Worm (Caenorhabditis elegans) whole organism, young adult: ENCODE results near the gene str-209.

Experiments used
- C06A6.2 ChIP-seq: fragments of 200-800 bp; sonication (Bioruptor generic); conservative IDR thresholded peaks from 2 replicates; pipeline ENCODE4 v1.3.6; 2022; ENCODE audit warnings: missing genetic modification characterization, missing compliant biosample characterization
- C17E4.6 ChIP-seq: fragments of 200-800 bp; sonication (Bioruptor generic); IDR thresholded peaks from 2 replicates; pipeline ENCODE4 v1.3.6; 2022; ENCODE audit warnings: missing genetic modification reagents, missing genetic modification characterization, missing compliant biosample characterization
- F22D6.2 ChIP-seq: sonication (generic microtip); optimal IDR thresholded peaks from 2 replicates; lab custom pipeline; 2016; ENCODE audit warnings: mild to moderate bottlenecking, missing genetic modification characterization, missing compliant biosample characterization
- F33H1.4 ChIP-seq: fragments of 200-800 bp; sonication (Bioruptor generic); IDR thresholded peaks from 2 replicates; pipeline ENCODE4 v1.3.6; 2022; ENCODE audit warnings: missing genetic modification reagents, missing genetic modification characterization, missing compliant biosample characterization
- F57C9.4 ChIP-seq: sonication (generic microtip); optimal IDR thresholded peaks from 2 replicates; lab custom pipeline; 2017; ENCODE audit warnings: mild to moderate bottlenecking, missing genetic modification characterization, missing compliant biosample characterization
- T26A5.8 ChIP-seq: sonication (generic microtip); optimal IDR thresholded peaks from 2 replicates; lab custom pipeline; 2016; ENCODE audit warnings: missing genetic modification characterization, missing compliant biosample characterization
- Y53F4B.3 ChIP-seq: fragments of 200-800 bp; sonication (Bioruptor generic); IDR thresholded peaks from 2 replicates; pipeline ENCODE4 v1.3.6; 2022; ENCODE audit warnings: missing genetic modification reagents, missing genetic modification characterization, missing compliant biosample characterization
- Y79H2A.3 ChIP-seq: fragments of 200-800 bp; sonication (Bioruptor generic); conservative IDR thresholded peaks from 2 replicates; pipeline ENCODE4 v1.3.6; 2022; ENCODE audit warnings: missing genetic modification reagents, missing genetic modification characterization, missing compliant biosample characterization
- Y95B8A.8 ChIP-seq: fragments of 200-800 bp; sonication (Bioruptor generic); IDR thresholded peaks from 2 replicates; pipeline ENCODE4 v1.3.6; 2022; ENCODE audit warnings: missing genetic modification reagents, missing genetic modification characterization, missing compliant biosample characterization
- attf-6 ChIP-seq: fragments of 200-800 bp; sonication (Bioruptor generic); IDR thresholded peaks from 2 replicates; pipeline ENCODE4 v1.3.6; 2022; ENCODE audit warnings: missing genetic modification reagents, missing genetic modification characterization, missing compliant biosample characterization
- bed-1 ChIP-seq: fragments of 200-800 bp; sonication (Bioruptor generic); IDR thresholded peaks from 2 replicates; pipeline ENCODE4 v1.3.6; 2022; ENCODE audit warnings: missing genetic modification reagents, missing genetic modification characterization, missing compliant biosample characterization
- bed-2 ChIP-seq: fragments of 200-800 bp; sonication (Bioruptor generic); IDR thresholded peaks from 2 replicates; pipeline ENCODE4 v1.3.6; 2022; ENCODE audit warnings: missing genetic modification reagents, missing genetic modification characterization, missing compliant biosample characterization
- ceh-40 ChIP-seq: fragments of 200-800 bp; sonication (Bioruptor generic); IDR thresholded peaks from 2 replicates; pipeline ENCODE4 v1.3.6; 2022; ENCODE audit warnings: missing genetic modification characterization, missing compliant biosample characterization
- ceh-91 ChIP-seq: fragments of 200-800 bp; sonication (Bioruptor generic); IDR thresholded peaks from 2 replicates; pipeline ENCODE4 v1.3.6; 2022; ENCODE audit warnings: missing genetic modification reagents, missing genetic modification characterization, missing compliant biosample characterization
- ekl-4 ChIP-seq: fragments of 200-800 bp; sonication (Bioruptor generic); IDR thresholded peaks from 2 replicates; pipeline ENCODE4 v1.3.6; 2022; ENCODE audit warnings: missing genetic modification reagents, missing genetic modification characterization, missing compliant biosample characterization
- hlh-12 ChIP-seq: sonication (generic microtip); optimal IDR thresholded peaks from 2 replicates; lab custom pipeline; 2016; ENCODE audit warnings: missing genetic modification characterization, missing compliant biosample characterization
- lag-1 ChIP-seq: fragments of 200-800 bp; sonication (Bioruptor generic); IDR thresholded peaks from 2 replicates; pipeline ENCODE4 v1.3.6; 2022; ENCODE audit warnings: missing genetic modification reagents, missing genetic modification characterization, missing compliant biosample characterization
- lin-54 ChIP-seq: fragments of 200-800 bp; sonication (Bioruptor generic); optimal IDR thresholded peaks from 2 replicates; lab custom pipeline; 2018; ENCODE audit warnings: mild to moderate bottlenecking, missing genetic modification characterization, missing compliant biosample characterization
- lsy-27 ChIP-seq: sonication (generic microtip); optimal IDR thresholded peaks from 2 replicates; lab custom pipeline; 2017; ENCODE audit warnings: missing genetic modification characterization, mild to moderate bottlenecking, missing compliant biosample characterization, antibody characterized with exemption, missing genotype, borderline replicate concordance; ENCODE audit not compliant: insufficient read depth
- madf-10 ChIP-seq: sonication (generic microtip); optimal IDR thresholded peaks from 2 replicates; lab custom pipeline; 2016; ENCODE audit warnings: mild to moderate bottlenecking, missing genetic modification characterization, missing compliant biosample characterization
- madf-3 ChIP-seq: fragments of 200-800 bp; sonication (Bioruptor generic); IDR thresholded peaks from 2 replicates; pipeline ENCODE4 v1.3.6; 2022; ENCODE audit warnings: missing genetic modification reagents, missing genetic modification characterization, missing compliant biosample characterization
- madf-6 ChIP-seq: fragments of 200-800 bp; sonication (Bioruptor generic); IDR thresholded peaks from 2 replicates; pipeline ENCODE4 v1.3.6; 2022; ENCODE audit warnings: missing genetic modification reagents, missing genetic modification characterization, missing compliant biosample characterization
- mel-28 ChIP-seq: sonication (generic microtip); optimal IDR thresholded peaks from 2 replicates; lab custom pipeline; 2016; ENCODE audit warnings: borderline replicate concordance, mild to moderate bottlenecking, missing genetic modification characterization, missing compliant biosample characterization
- nfya-2 ChIP-seq: fragments of 200-800 bp; sonication (Bioruptor generic); IDR thresholded peaks from 2 replicates; pipeline ENCODE4 v1.3.6; 2022; ENCODE audit warnings: missing genetic modification reagents, missing genetic modification characterization, missing compliant biosample characterization
- nfyb-1 ChIP-seq: fragments of 200-800 bp; sonication (Bioruptor generic); IDR thresholded peaks from 2 replicates; pipeline ENCODE4 v1.3.6; 2022; ENCODE audit warnings: missing genetic modification reagents, missing genetic modification characterization, missing compliant biosample characterization
- nhr-90 ChIP-seq: sonication (generic microtip); optimal IDR thresholded peaks from 2 replicates; lab custom pipeline; 2016; ENCODE audit warnings: missing genotype, mild to moderate bottlenecking, missing genetic modification characterization, missing compliant biosample characterization
- rcor-1 ChIP-seq: fragments of 200-800 bp; sonication (Bioruptor generic); IDR thresholded peaks from 2 replicates; pipeline ENCODE4 v1.3.6; 2022; ENCODE audit warnings: missing genetic modification reagents, missing genetic modification characterization, missing compliant biosample characterization
- repo-1 ChIP-seq: sonication (generic microtip); optimal IDR thresholded peaks from 2 replicates; lab custom pipeline; 2017; ENCODE audit warnings: mild to moderate bottlenecking, missing genetic modification characterization, missing compliant biosample characterization
- rpc-1 ChIP-seq, 2 experiments: fragments of 150-350 bp in 1 of 2; sonication (generic microtip) in 1 of 2; optimal IDR thresholded peaks; 2 replicates each; lab custom pipeline; 2014 to 2018; ENCODE audit warnings: missing biosample characterization in 1 of 2, missing genetic modification characterization in 1 of 2, missing genetic modification reagents in 1 of 2, missing genotype in 1 of 2
- sdz-38 ChIP-seq: sonication (generic microtip); optimal IDR thresholded peaks from 2 replicates; lab custom pipeline; 2016; ENCODE audit warnings: missing genotype, missing genetic modification characterization, missing compliant biosample characterization
- snpc-1.1 ChIP-seq: sonication (generic microtip); optimal IDR thresholded peaks from 2 replicates; lab custom pipeline; 2017; ENCODE audit warnings: missing genetic modification characterization, mild to moderate bottlenecking, missing compliant biosample characterization, antibody characterized with exemption, moderate library complexity, missing genotype, missing genetic modification reagents; ENCODE audit not compliant: insufficient read depth
- snpc-3.4 ChIP-seq: sonication (generic microtip); optimal IDR thresholded peaks from 2 replicates; lab custom pipeline; 2017; ENCODE audit warnings: missing genetic modification characterization, mild to moderate bottlenecking, missing compliant biosample characterization, antibody characterized with exemption, moderate library complexity, missing genotype, missing genetic modification reagents
- snpc-4 ChIP-seq, 5 experiments: fragments of 150-350 bp in 1 of 5; sonication (generic microtip) in 4 of 5; optimal IDR thresholded peaks; 2 replicates each; lab custom pipeline; 2014 to 2018; ENCODE audit warnings: missing genetic modification characterization in 5 of 5, missing biosample characterization in 3 of 5, antibody characterized with exemption in 2 of 5, mild to moderate bottlenecking in 2 of 5, missing compliant biosample characterization in 2 of 5, missing genotype in 2 of 5, moderate library complexity in 2 of 5, missing genetic modification reagents in 1 of 5
- sptf-2 ChIP-seq: fragments of 200-800 bp; sonication (Bioruptor generic); optimal IDR thresholded peaks from 2 replicates; lab custom pipeline; 2018; ENCODE audit warnings: mild to moderate bottlenecking, missing genetic modification characterization, missing compliant biosample characterization
- xnd-1 ChIP-seq: sonication (generic microtip); optimal IDR thresholded peaks from 2 replicates; lab custom pipeline; 2016; ENCODE audit warnings: missing genotype, missing genetic modification reagents, missing genetic modification characterization, missing compliant biosample characterization
- ztf-28 ChIP-seq: fragments of 200-800 bp; sonication (Bioruptor generic); IDR thresholded peaks from 2 replicates; pipeline ENCODE4 v1.3.6; 2022; ENCODE audit warnings: missing genetic modification reagents, missing genetic modification characterization, missing compliant biosample characterization
- ztf-6 ChIP-seq: fragments of 200-800 bp; sonication (Bioruptor generic); IDR thresholded peaks from 2 replicates; pipeline ENCODE4 v1.3.6; 2022; ENCODE audit warnings: missing genetic modification reagents, missing genetic modification characterization, missing compliant biosample characterization

Gene str-209

ce11 chrV:4951434-4951833 is 2.7 kb downstream of the str-209 start, which contains the start of gene str-207:
Gene str-207 (plus strand): TSS chrV:4951734.
- no peak for TF ChIP-seq nhr-90 (tag; lab: Kevin White, UChicago)
- TF ChIP-seq repo-1 (tag; lab: Kevin White, UChicago), result no peak
- no peak for TF ChIP-seq nfya-2
- no peak for TF ChIP-seq F22D6.2 (tag; lab: Kevin White, UChicago)
- TF ChIP-seq snpc-4 (GFP tag; optimal IDR thresholded peaks at IDR 0.05; lab: Kevin White, UChicago), result no peak
- no peak for TF ChIP-seq snpc-4 (tag; optimal IDR thresholded peaks at IDR 0.05; lab: Kevin White, UChicago)
- TF ChIP-seq nfyb-1, result no peak
- TF ChIP-seq madf-3 (GFP tag; lab: Robert Waterston, UW), result no peak
- no peak for TF ChIP-seq ztf-28
- no peak for TF ChIP-seq C06A6.2 (GFP tag; lab: Robert Waterston, UW)
- TF ChIP-seq attf-6, result no peak
- no peak for TF ChIP-seq F57C9.4
- TF ChIP-seq C17E4.6, result no peak
- no peak for TF ChIP-seq sptf-2 (GFP tag; lab: Kevin White, UChicago)
- no peak for TF ChIP-seq Y79H2A.3 (GFP tag; lab: Robert Waterston, UW)
- TF ChIP-seq xnd-1, result no peak
- no peak for TF ChIP-seq bed-2 (GFP tag; lab: Robert Waterston, UW)
- no peak for TF ChIP-seq Y95B8A.8 (GFP tag; lab: Robert Waterston, UW)
- no peak for TF ChIP-seq mel-28 (tag; lab: Kevin White, UChicago)

ce11 chrV:4956529-4956928 is 7.8 kb downstream of the str-209 start, which contains the start of gene str-208:
Gene str-208 (plus strand): TSS chrV:4956829.
- no peak for TF ChIP-seq nfya-2
- no peak for TF ChIP-seq lsy-27 (tag; lab: Kevin White, UChicago)
- TF ChIP-seq T26A5.8, result no peak
- no peak for TF ChIP-seq sdz-38 (tag; lab: Kevin White, UChicago)
- no peak for TF ChIP-seq lin-54
- no peak for TF ChIP-seq snpc-3.4 (tag; lab: Kevin White, UChicago)
- TF ChIP-seq ztf-28, result no peak
- TF ChIP-seq ceh-91 (GFP tag; lab: Robert Waterston, UW), result no peak
- TF ChIP-seq madf-10 (tag; lab: Kevin White, UChicago), result no peak
- no peak for TF ChIP-seq lag-1 (GFP tag; lab: Robert Waterston, UW)
- no peak for TF ChIP-seq rcor-1
- no peak for TF ChIP-seq C17E4.6
- no peak for TF ChIP-seq ekl-4 (GFP tag; lab: Robert Waterston, UW)
- no peak for TF ChIP-seq ceh-40 (GFP tag; lab: Robert Waterston, UW)

- TF ChIP-seq madf-10 (tag; lab: Kevin White, UChicago) (no peak), ztf-28 (no peak), xnd-1 (no peak), rpc-1 (optimal IDR thresholded peaks at IDR 0.05; lab: Kevin White, UChicago) (no peak), rpc-1 (tag; optimal IDR thresholded peaks at IDR 0.05; lab: Kevin White, UChicago) (no peak), madf-6 (GFP tag; lab: Robert Waterston, UW) (no peak), hlh-12 (tag; lab: Kevin White, UChicago) (no peak), F57C9.4 (no peak), repo-1 (tag; lab: Kevin White, UChicago) (no peak), ztf-6 (no peak), F33H1.4 (GFP tag; lab: Robert Waterston, UW) (no peak), snpc-1.1 (tag; lab: Kevin White, UChicago) (no peak), bed-1 (no peak), C17E4.6 (no peak), Y53F4B.3 (GFP tag; lab: Robert Waterston, UW) (no peak)
Observed at ce11 chrV:4957619-4958018, 8.9 kb downstream of the str-209 start.
